Fruit fly (Drosophila melanogaster) whole organism, embryonic: ENCODE data around the gene CG43439.

Experiments used
- Sox100B ChIP-seq: fragments of 200-800 bp; sonication (Bioruptor generic); optimal IDR thresholded peaks from 3 replicates; lab custom pipeline; 2018; ENCODE audit warnings: missing biosample characterization, mild to moderate bottlenecking, missing genetic modification characterization
- eyg ChIP-seq: fragments of 200-800 bp; sonication (Bioruptor generic); optimal IDR thresholded peaks from 3 replicates; lab custom pipeline; 2016; ENCODE audit warnings: missing biosample characterization, missing genetic modification characterization

- TF ChIP-seq eyg (no peak), Sox100B (GFP tag; lab: Kevin White, UChicago) (no peak)
These were observed 11.0 kb upstream of the CG43439 start for dm6 chr3L:6995364-6995749.
